Worm (Caenorhabditis elegans): ENCODE data around the gene F02C12.1.

ce11 chrX:13379072-13379471 lies 22.8 kb upstream of the F02C12.1 start:
- TF ChIP-seq ama-1 (optimal IDR thresholded peaks at IDR 0.05) (no peak), scrt-1 (GFP tag; IDR thresholded peaks at IDR 0.05) (no peak), tra-4 (tag; optimal IDR thresholded peaks at IDR 0.05) (no peak), F13C5.2 (tag; optimal IDR thresholded peaks at IDR 0.05) (no peak), ceh-13 (GFP tag; optimal IDR thresholded peaks at IDR 0.05) (no peak), hmbx-1 (tag; optimal IDR thresholded peaks at IDR 0.05) (no peak)
